Fruit fly (Drosophila melanogaster) whole organism, embryonic: ENCODE results near the gene Glut4EF.

Source experiments
- Atf6 ChIP-seq: fragments of 200-800 bp; sonication (Bioruptor generic); IDR thresholded peaks from 2 replicates; pipeline ENCODE4 v1.3.6; 2022; ENCODE audit warnings: missing biosample characterization, missing genetic modification characterization
- CG10267 ChIP-seq: fragments of 200-800 bp; sonication (Bioruptor generic); optimal IDR thresholded peaks from 2 replicates; lab custom pipeline; 2018; ENCODE audit warnings: missing biosample characterization, mild to moderate bottlenecking, missing genetic modification characterization, moderate library complexity
- CG10366 ChIP-seq: fragments of 200-800 bp; sonication (Bioruptor generic); IDR thresholded peaks from 2 replicates; pipeline ENCODE4 v1.3.6; 2022; ENCODE audit warnings: missing biosample characterization, missing genetic modification characterization
- CG10979 ChIP-seq: fragments of 200-800 bp; sonication (Bioruptor generic); optimal IDR thresholded peaks from 2 replicates; lab custom pipeline; 2018; ENCODE audit warnings: missing biosample characterization, mild to moderate bottlenecking, missing genetic modification characterization, moderate library complexity
- CG11398 ChIP-seq: fragments of 200-800 bp; sonication (Bioruptor generic); optimal IDR thresholded peaks from 2 replicates; lab custom pipeline; 2016; ENCODE audit warnings: missing biosample characterization, missing genetic modification characterization
- CG11696 ChIP-seq: fragments of 200-800 bp; sonication (Bioruptor generic); IDR thresholded peaks from 2 replicates; pipeline ENCODE4 v1.3.6; 2022; ENCODE audit warnings: missing biosample characterization, missing genetic modification characterization
- CG13624 ChIP-seq: fragments of 200-800 bp; sonication (Bioruptor generic); optimal IDR thresholded peaks from 2 replicates; lab custom pipeline; 2016; ENCODE audit warnings: missing biosample characterization, missing genetic modification characterization
- CG15514 ChIP-seq: fragments of 200-800 bp; sonication (Bioruptor generic); optimal IDR thresholded peaks from 3 replicates; lab custom pipeline; 2017; ENCODE audit warnings: missing biosample characterization, missing genetic modification characterization, mild to moderate bottlenecking, moderate library complexity, missing genetic modification reagents
- CG17829 ChIP-seq: fragments of 200-800 bp; optimal IDR thresholded peaks from 2 replicates; lab custom pipeline; 2019; ENCODE audit warnings: missing biosample characterization, mild to moderate bottlenecking, missing genetic modification characterization, moderate library complexity
- CG17912 ChIP-seq: fragments of 200-800 bp; sonication (Bioruptor generic); optimal IDR thresholded peaks from 2 replicates; lab custom pipeline; 2018; ENCODE audit warnings: missing biosample characterization, mild to moderate bottlenecking, missing genetic modification characterization
- CG18764 ChIP-seq: fragments of 200-800 bp; sonication (Bioruptor generic); optimal IDR thresholded peaks from 3 replicates; lab custom pipeline; 2016; ENCODE audit warnings: missing biosample characterization, missing genetic modification characterization
- CG3065 ChIP-seq: fragments of 200-800 bp; sonication (Bioruptor generic); optimal IDR thresholded peaks from 2 replicates; lab custom pipeline; 2016; ENCODE audit warnings: missing biosample characterization, missing genetic modification characterization
- CG3726 ChIP-seq: fragments of 200-800 bp; sonication (Bioruptor generic); IDR thresholded peaks from 3 replicates; pipeline ENCODE4, ENCODE4 v1.3.6; 2022; ENCODE audit warnings: missing biosample characterization, missing genetic modification characterization
- CG4360 ChIP-seq: fragments of 200-800 bp; sonication (Bioruptor generic); IDR thresholded peaks from 2 replicates; pipeline ENCODE4 v1.3.6; 2022; ENCODE audit warnings: missing biosample characterization, missing genetic modification characterization
- CG4404 ChIP-seq: fragments of 200-800 bp; sonication (Bioruptor generic); IDR thresholded peaks from 2 replicates; pipeline ENCODE4 v1.3.6; 2022; ENCODE audit warnings: missing biosample characterization, missing genetic modification characterization
- CG4424 ChIP-seq: fragments of 200-800 bp; sonication (Bioruptor generic); optimal IDR thresholded peaks from 3 replicates; lab custom pipeline; 2016; ENCODE audit warnings: missing biosample characterization, missing genetic modification characterization
- CG4730 ChIP-seq: fragments of 200-800 bp; sonication (Bioruptor generic); IDR thresholded peaks from 2 replicates; pipeline ENCODE4 v1.3.6; 2022; ENCODE audit warnings: missing biosample characterization, missing genetic modification characterization
- CG7963 ChIP-seq: fragments of 200-800 bp; sonication (Bioruptor generic); IDR thresholded peaks from 3 replicates; pipeline ENCODE4 v1.3.6; 2022; ENCODE audit warnings: missing biosample characterization, missing genetic modification characterization; ENCODE audit not compliant: partially characterized antibody
- CG8281 ChIP-seq: fragments of 200-800 bp; sonication (Bioruptor generic); optimal IDR thresholded peaks from 2 replicates; lab custom pipeline; 2018; ENCODE audit warnings: missing biosample characterization, mild to moderate bottlenecking, missing genetic modification characterization, moderate library complexity
- CG8388 ChIP-seq: fragments of 200-800 bp; sonication (Bioruptor generic); optimal IDR thresholded peaks from 2 replicates; lab custom pipeline; 2019; ENCODE audit warnings: missing biosample characterization, mild to moderate bottlenecking, missing genetic modification characterization, moderate library complexity
- D ChIP-seq, 2 experiments: fragments of 200-800 bp in 1 of 2; fragments of >200 bp in 1 of 2; sonication (Bioruptor generic) in 1 of 2; optimal IDR thresholded peaks; 2 replicates in 1 of 2; 3 replicates in 1 of 2; lab custom pipeline; 2017; ENCODE audit warnings: mild to moderate bottlenecking in 1 of 2, missing biosample characterization in 1 of 2, missing genetic modification characterization in 1 of 2, missing genetic modification reagents in 1 of 2
- Dip2 ChIP-seq: fragments of 200-800 bp; sonication (Bioruptor generic); IDR thresholded peaks from 2 replicates; pipeline ENCODE4 v1.3.6; 2022; ENCODE audit warnings: missing biosample characterization, missing genetic modification characterization
- Dp ChIP-seq: fragments of 200-800 bp; sonication (Bioruptor generic); optimal IDR thresholded peaks from 2 replicates; lab custom pipeline; 2018; ENCODE audit warnings: missing biosample characterization, mild to moderate bottlenecking, missing genetic modification characterization, moderate library complexity
- HHEX ChIP-seq: fragments of 200-800 bp; sonication (Bioruptor generic); optimal IDR thresholded peaks from 3 replicates; lab custom pipeline; 2017; ENCODE audit warnings: missing biosample characterization, mild to moderate bottlenecking, missing genetic modification characterization, missing genetic modification reagents
- Hand ChIP-seq: fragments of 200-800 bp; sonication (Bioruptor generic); optimal IDR thresholded peaks from 2 replicates; lab custom pipeline; 2017; ENCODE audit warnings: mild to moderate bottlenecking, missing biosample characterization, missing genetic modification reagents, missing genetic modification characterization
- Hmx ChIP-seq: fragments of 200-800 bp; sonication (Bioruptor generic); optimal IDR thresholded peaks from 2 replicates; lab custom pipeline; 2016; ENCODE audit warnings: missing biosample characterization, missing genetic modification characterization
- Max ChIP-seq: fragments of 200-800 bp; sonication (Bioruptor generic); optimal IDR thresholded peaks from 2 replicates; lab custom pipeline; 2016; ENCODE audit warnings: missing biosample characterization, mild to moderate bottlenecking, missing genetic modification characterization
- Mrtf ChIP-seq: fragments of 200-800 bp; sonication (Bioruptor generic); IDR thresholded peaks from 3 replicates; pipeline ENCODE4 v1.3.6; 2022; ENCODE audit warnings: missing biosample characterization, missing genetic modification characterization
- Nf-YB ChIP-seq: fragments of 200-800 bp; sonication (Bioruptor generic); optimal IDR thresholded peaks from 3 replicates; lab custom pipeline; 2019; ENCODE audit warnings: missing biosample characterization, mild to moderate bottlenecking, missing genetic modification characterization, moderate library complexity
- Sox102F ChIP-seq: fragments of 200-800 bp; sonication (Bioruptor generic); optimal IDR thresholded peaks from 2 replicates; lab custom pipeline; 2018; ENCODE audit warnings: missing biosample characterization, mild to moderate bottlenecking, missing genetic modification characterization, moderate library complexity
- Trl ChIP-seq, 3 experiments: fragments of >200 bp in 2 of 3; fragments of 200-800 bp in 1 of 3; sonication (Bioruptor generic) in 1 of 3; optimal IDR thresholded peaks; 2 replicates in 1 of 3; 3 replicates in 2 of 3; lab custom pipeline; 2016 to 2017; ENCODE audit warnings: missing biosample characterization in 1 of 3, missing genetic modification characterization in 1 of 3
- ap ChIP-seq: fragments of 200-800 bp; sonication (Bioruptor generic); IDR thresholded peaks from 2 replicates; pipeline ENCODE4 v1.3.6; 2022; ENCODE audit warnings: missing biosample characterization, missing genetic modification characterization
- cas ChIP-seq: fragments of 200-800 bp; sonication (Bioruptor generic); IDR thresholded peaks from 2 replicates; pipeline ENCODE4 v1.3.6; 2022; ENCODE audit warnings: missing biosample characterization, missing genetic modification characterization
- esg ChIP-seq: fragments of 200-800 bp; sonication (Bioruptor generic); conservative IDR thresholded peaks from 2 replicates; pipeline ENCODE4 v1.3.6; 2022; ENCODE audit warnings: missing biosample characterization, missing genetic modification characterization
- fd96Cb ChIP-seq: fragments of 200-800 bp; sonication (Bioruptor generic); optimal IDR thresholded peaks from 2 replicates; lab custom pipeline; 2018; ENCODE audit warnings: missing biosample characterization, mild to moderate bottlenecking, missing genetic modification characterization, moderate library complexity
- gcm ChIP-seq: fragments of 200-800 bp; sonication (Bioruptor generic); optimal IDR thresholded peaks from 2 replicates; lab custom pipeline; 2019; ENCODE audit warnings: missing biosample characterization, mild to moderate bottlenecking, missing genetic modification characterization, moderate library complexity
- lov ChIP-seq, 2 experiments: fragments of 200-800 bp in 1 of 2; fragments of >200 bp in 1 of 2; sonication (Bioruptor generic) in 1 of 2; IDR thresholded peaks in 1 of 2; optimal IDR thresholded peaks in 1 of 2; 2 replicates in 1 of 2; 3 replicates in 1 of 2; pipeline versions ENCODE4 v1.3.6 to Lab custom; 2017 to 2022; ENCODE audit warnings: missing biosample characterization in 1 of 2, missing genetic modification characterization in 1 of 2
- mam ChIP-seq: fragments of 200-800 bp; sonication (Bioruptor generic); optimal IDR thresholded peaks from 3 replicates; lab custom pipeline; 2016; ENCODE audit warnings: missing biosample characterization, missing genetic modification characterization
- pita ChIP-seq: fragments of 200-800 bp; sonication (Bioruptor generic); optimal IDR thresholded peaks from 2 replicates; lab custom pipeline; 2017; ENCODE audit warnings: missing biosample characterization, mild to moderate bottlenecking, missing genetic modification characterization
- pum ChIP-seq: fragments of 200-800 bp; sonication (Bioruptor generic); optimal IDR thresholded peaks from 2 replicates; lab custom pipeline; 2016; ENCODE audit warnings: missing biosample characterization, missing genetic modification characterization
- sc ChIP-seq, 3 experiments: fragments of >200 bp in 2 of 3; fragments of 200-800 bp in 1 of 3; sonication (Bioruptor generic) in 1 of 3; optimal IDR thresholded peaks; 2 replicates in 2 of 3; 3 replicates in 1 of 3; lab custom pipeline; 2017; ENCODE audit warnings: mild to moderate bottlenecking in 1 of 3, missing biosample characterization in 1 of 3, missing genetic modification characterization in 1 of 3, missing genetic modification reagents in 1 of 3
- sim ChIP-seq: fragments of 200-800 bp; sonication (Bioruptor generic); IDR thresholded peaks from 2 replicates; pipeline ENCODE4 v1.3.6; 2022; ENCODE audit warnings: missing biosample characterization, missing genetic modification characterization
- slbo ChIP-seq: fragments of 200-800 bp; sonication (Bioruptor generic); IDR thresholded peaks from 2 replicates; pipeline ENCODE4 v1.3.6; 2022; ENCODE audit warnings: missing biosample characterization, missing genetic modification characterization
- tna ChIP-seq: fragments of 200-800 bp; sonication (Bioruptor generic); IDR thresholded peaks from 2 replicates; pipeline ENCODE4 v1.3.6; 2022; ENCODE audit warnings: missing biosample characterization, missing genetic modification characterization; ENCODE audit not compliant: partially characterized antibody
- tx ChIP-seq: fragments of 200-800 bp; sonication (Bioruptor generic); optimal IDR thresholded peaks from 2 replicates; lab custom pipeline; 2016; ENCODE audit warnings: missing biosample characterization, missing genetic modification characterization
- vnd ChIP-seq: fragments of 200-800 bp; sonication (Bioruptor generic); IDR thresholded peaks from 3 replicates; pipeline ENCODE4 v1.3.6; 2022; ENCODE audit warnings: missing biosample characterization, missing genetic modification characterization; ENCODE audit not compliant: partially characterized antibody
- zfh2 ChIP-seq: fragments of 200-800 bp; sonication (Bioruptor generic); optimal IDR thresholded peaks from 2 replicates; lab custom pipeline; 2016; ENCODE audit warnings: missing biosample characterization, missing genetic modification characterization

The Glut4EF gene

DNA sequence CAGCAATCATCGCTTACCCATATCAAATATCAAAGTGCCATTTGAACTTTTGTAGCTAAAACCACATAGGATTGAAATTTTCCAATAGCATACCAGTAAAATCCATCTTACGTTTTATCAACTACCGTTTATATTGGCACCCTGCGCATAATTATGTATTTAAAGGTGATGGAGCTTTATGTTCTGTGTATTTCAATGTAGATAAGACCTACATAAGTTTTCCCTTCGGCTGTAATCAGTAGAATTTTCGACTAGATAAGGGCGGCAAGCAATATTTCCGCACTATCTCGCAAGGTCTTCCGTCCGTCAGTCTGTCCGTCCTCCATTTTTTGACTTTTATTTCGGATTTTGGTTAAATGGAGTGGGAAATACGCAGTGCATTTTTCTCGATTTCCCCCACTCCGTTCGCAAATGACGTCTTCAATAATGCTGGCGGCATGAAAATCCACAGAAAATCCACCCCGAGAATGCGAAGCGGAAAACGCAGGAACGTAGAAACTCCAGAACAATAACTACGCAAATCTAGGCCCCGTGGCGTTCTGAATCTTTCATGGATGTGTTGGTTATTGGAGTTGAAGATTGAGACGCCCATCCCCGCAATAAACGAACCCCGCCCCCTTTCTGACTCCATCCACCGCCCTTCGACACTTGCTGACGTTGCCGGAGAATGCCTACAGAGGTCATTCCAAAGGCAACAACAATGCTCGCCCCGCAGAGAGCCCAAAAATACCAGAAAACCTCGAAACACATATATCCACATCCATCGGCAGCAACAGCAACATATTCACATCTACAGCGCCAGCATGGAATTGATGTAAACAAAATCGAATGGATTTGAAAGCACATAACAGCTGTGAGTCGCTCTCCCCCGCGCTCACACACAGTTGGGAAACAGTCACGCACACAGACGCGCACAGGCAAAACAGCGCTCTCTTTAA, 1.4 kb upstream of the Glut4EF start (continued):
- TF ChIP-seq CG13624 (GFP tag; lab: Kevin White, UChicago) (peak; percentile 71), CG15514 (GFP tag; lab: Kevin White, UChicago) (no peak), Hand (no peak), CG3065 (no peak), slbo (GFP tag; lab: Robert Waterston, UW) (no peak), mam (GFP tag; lab: Kevin White, UChicago) (no peak), lov (optimal IDR thresholded peaks at IDR 0.05; lab: Kevin White, UChicago) (no peak), lov (GFP tag; IDR thresholded peaks at IDR 0.05; lab: Robert Waterston, UW) (no peak), Max (GFP tag; lab: Kevin White, UChicago) (no peak), CG4424 (GFP tag; lab: Kevin White, UChicago) (no peak), CG4360 (GFP tag; lab: Robert Waterston, UW) (peak; percentile 62), fd96Cb (peak; percentile 6), cas (no peak), Dp (GFP tag; lab: Kevin White, UChicago) (no peak), Trl (optimal IDR thresholded peaks at IDR 0.05; lab: Kevin White, UChicago) (peak; percentile 81 to 86), Trl (GFP tag; optimal IDR thresholded peaks at IDR 0.05; lab: Kevin White, UChicago) (no peak), HHEX (GFP tag; lab: Kevin White, UChicago) (no peak), Hmx (GFP tag; lab: Kevin White, UChicago) (no peak), CG10267 (tag; lab: Kevin White, UChicago) (no peak), Dip2 (GFP tag; lab: Robert Waterston, UW) (no peak), CG11696 (GFP tag; lab: Robert Waterston, UW) (no peak), CG7963 (GFP tag; lab: Robert Waterston, UW) (no peak), pita (GFP tag; lab: Kevin White, UChicago) (no peak), sc (optimal IDR thresholded peaks at IDR 0.05; lab: Kevin White, UChicago) (no peak), sc (GFP tag; optimal IDR thresholded peaks at IDR 0.05; lab: Kevin White, UChicago) (no peak), zfh2 (GFP tag; lab: Kevin White, UChicago) (no peak), CG8281 (tag; lab: Kevin White, UChicago) (peak; percentile 28), CG3726 (GFP tag; lab: Robert Waterston, UW) (no peak), D (optimal IDR thresholded peaks at IDR 0.05; lab: Kevin White, UChicago) (no peak), D (GFP tag; optimal IDR thresholded peaks at IDR 0.05; lab: Kevin White, UChicago) (no peak), CG4730 (GFP tag; lab: Robert Waterston, UW) (no peak), esg (GFP tag; lab: Robert Waterston, UW) (no peak), gcm (GFP tag; lab: Kevin White, UChicago) (no peak), ap (GFP tag; lab: Robert Waterston, UW) (no peak), tx (no peak), Sox102F (GFP tag; lab: Kevin White, UChicago) (no peak), CG11398 (GFP tag; lab: Kevin White, UChicago) (no peak), CG10366 (GFP tag; lab: Robert Waterston, UW) (no peak), Mrtf (no peak), vnd (GFP tag; lab: Robert Waterston, UW) (no peak), CG4404 (GFP tag; lab: Robert Waterston, UW) (no peak), CG18764 (GFP tag; lab: Kevin White, UChicago) (no peak), Nf-YB (GFP tag; lab: Kevin White, UChicago) (no peak), CG8388 (no peak), tna (GFP tag; lab: Robert Waterston, UW) (no peak), CG10979 (no peak), Atf6 (no peak; the same call in 1 of the 2 replicates), pum (no peak), sim (no peak), CG17912 (no peak), CG17829 (tag; lab: Kevin White, UChicago) (no peak)
